Worm (Caenorhabditis elegans): ENCODE results near the gene R02D5.8.

Gene R02D5.8

DNA sequence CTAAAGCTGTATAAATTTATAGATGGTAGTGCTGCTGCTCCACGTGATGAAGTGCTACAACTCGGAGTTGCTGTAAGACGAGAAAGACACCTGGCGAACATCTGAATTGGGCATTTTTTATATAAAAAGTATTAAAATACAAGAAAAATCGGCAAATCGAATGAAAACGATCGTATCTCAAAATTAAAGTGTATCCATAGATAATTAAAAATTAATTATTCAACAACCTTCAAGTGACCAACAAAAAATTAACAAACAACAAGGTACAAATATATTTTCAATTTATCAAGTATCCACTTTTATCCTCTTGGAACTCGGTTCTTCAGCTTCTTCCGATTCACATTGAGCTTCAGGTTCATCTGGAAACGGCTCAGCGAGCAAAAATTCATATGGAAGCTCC is at the start of gene R02D5.8:
TSS of gene R02D5.8 (minus strand) at position 101 of the 400 bp plus-strand sequence.
- TF ChIP-seq elt-3 (tag; optimal IDR thresholded peaks at IDR 0.05) (no peak), nhr-2 (tag; optimal IDR thresholded peaks at IDR 0.05) (no peak), nhr-12 (tag; optimal IDR thresholded peaks at IDR 0.05) (no peak), ceh-83 (GFP tag; optimal IDR thresholded peaks at IDR 0.05) (no peak), ceh-39 (tag; optimal IDR thresholded peaks at IDR 0.05) (no peak), ces-1 (GFP tag; optimal IDR thresholded peaks at IDR 0.05) (no peak), flh-1 (GFP tag; optimal IDR thresholded peaks at IDR 0.05) (no peak), lin-13 (tag; optimal IDR thresholded peaks at IDR 0.05) (no peak), blmp-1 (tag; optimal IDR thresholded peaks at IDR 0.05) (no peak), pha-4 (tag; optimal IDR thresholded peaks at IDR 0.05) (no peak), elt-1 (tag; optimal IDR thresholded peaks at IDR 0.05; ENCODE audit: borderline replicate concordance, insufficient read depth) (no peak), lsy-2 (tag; optimal IDR thresholded peaks at IDR 0.05) (no peak), ztf-11 (tag; optimal IDR thresholded peaks at IDR 0.05) (no peak), mep-1 (tag; optimal IDR thresholded peaks at IDR 0.05) (no peak), sem-2 (GFP tag; optimal IDR thresholded peaks at IDR 0.05) (no peak), cnd-1 (tag; optimal IDR thresholded peaks at IDR 0.05) (no peak), unc-62 (GFP tag; optimal IDR thresholded peaks at IDR 0.05) (no peak), lin-32 (GFP tag; optimal IDR thresholded peaks at IDR 0.05) (no peak)

DNA sequence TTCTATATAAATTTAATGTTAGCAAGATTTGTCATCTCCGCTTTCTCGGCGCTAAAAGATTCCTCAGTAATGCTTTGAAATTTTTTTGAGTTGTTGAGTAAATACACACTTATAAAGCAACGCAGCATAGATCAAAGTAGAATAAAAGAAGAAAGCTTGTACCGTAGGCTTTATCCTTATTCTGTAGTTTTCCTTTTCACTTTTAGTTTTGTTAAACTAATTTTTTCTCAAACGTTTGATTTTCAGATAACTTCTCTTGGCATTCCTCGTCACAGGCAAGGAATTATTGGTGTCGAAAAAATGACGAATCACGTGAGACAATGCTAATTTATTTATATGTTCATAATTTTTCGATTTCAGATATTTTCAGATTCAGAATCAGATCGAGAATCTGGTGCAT is 43.4 kb upstream of the R02D5.8 start, which contains the start of gene C53A5.11:
TSS of gene C53A5.11 (plus strand) at position 301 of the 400 bp plus-strand sequence.
- TF ChIP-seq cnd-1 (tag; optimal IDR thresholded peaks at IDR 0.05) (no peak), ceh-83 (GFP tag; optimal IDR thresholded peaks at IDR 0.05) (no peak), hlh-1 (tag; optimal IDR thresholded peaks at IDR 0.05) (no peak), nhr-237 (tag; optimal IDR thresholded peaks at IDR 0.05) (no peak), lin-32 (GFP tag; optimal IDR thresholded peaks at IDR 0.05) (no peak)

DNA sequence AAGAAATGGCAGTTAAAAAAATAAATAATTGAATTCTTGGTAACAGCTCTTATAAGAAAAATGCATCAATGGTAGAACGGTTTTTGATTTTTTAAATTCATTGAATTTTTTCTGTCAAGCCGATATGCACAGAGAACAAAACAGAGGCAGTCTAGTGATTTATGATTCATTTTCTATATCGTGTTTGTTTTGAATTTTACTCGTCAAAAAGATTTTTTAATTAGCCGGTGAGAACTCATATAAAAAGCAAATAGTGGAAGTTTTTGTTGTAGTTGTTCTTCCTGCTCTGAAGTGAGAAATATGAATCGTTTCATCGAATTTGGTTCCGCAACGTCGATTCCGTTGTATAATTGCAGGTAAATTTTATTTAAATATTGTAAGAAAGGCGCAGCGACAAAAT is 40.1 kb upstream of the R02D5.8 start, which contains the start of gene srt-32:
TSS of gene srt-32 (plus strand) at position 301 of the 400 bp plus-strand sequence.
- no peak for TF ChIP-seq nhr-76 (tag; optimal IDR thresholded peaks at IDR 0.05)
- TF ChIP-seq unc-62 (GFP tag; optimal IDR thresholded peaks at IDR 0.05): no peak
- no peak for TF ChIP-seq mep-1 (tag; optimal IDR thresholded peaks at IDR 0.05)
- TF ChIP-seq unc-39 (tag; optimal IDR thresholded peaks at IDR 0.05): no peak
- no peak for TF ChIP-seq nhr-12 (tag; optimal IDR thresholded peaks at IDR 0.05)
- TF ChIP-seq tbx-8 (GFP tag; optimal IDR thresholded peaks at IDR 0.05): no peak
- no peak for TF ChIP-seq pha-4 (tag; optimal IDR thresholded peaks at IDR 0.05)
- no peak for TF ChIP-seq drap-1 (GFP tag; optimal IDR thresholded peaks at IDR 0.05)
- TF ChIP-seq ham-2 (GFP tag; optimal IDR thresholded peaks at IDR 0.05): no peak
- no peak for TF ChIP-seq hlh-1 (tag; optimal IDR thresholded peaks at IDR 0.05)
- no peak for TF ChIP-seq nhr-2 (tag; optimal IDR thresholded peaks at IDR 0.05)
- TF ChIP-seq elt-3 (tag; optimal IDR thresholded peaks at IDR 0.05): no peak
- no peak for TF ChIP-seq cnd-1 (tag; optimal IDR thresholded peaks at IDR 0.05)
- TF ChIP-seq M03D4.4 (tag; optimal IDR thresholded peaks at IDR 0.05): no peak
- no peak for TF ChIP-seq ceh-39 (tag; optimal IDR thresholded peaks at IDR 0.05)
- TF ChIP-seq ztf-11 (tag; optimal IDR thresholded peaks at IDR 0.05): no peak
- TF ChIP-seq flh-1 (GFP tag; optimal IDR thresholded peaks at IDR 0.05): no peak
- no peak for TF ChIP-seq mab-5 (tag; optimal IDR thresholded peaks at IDR 0.05)

DNA sequence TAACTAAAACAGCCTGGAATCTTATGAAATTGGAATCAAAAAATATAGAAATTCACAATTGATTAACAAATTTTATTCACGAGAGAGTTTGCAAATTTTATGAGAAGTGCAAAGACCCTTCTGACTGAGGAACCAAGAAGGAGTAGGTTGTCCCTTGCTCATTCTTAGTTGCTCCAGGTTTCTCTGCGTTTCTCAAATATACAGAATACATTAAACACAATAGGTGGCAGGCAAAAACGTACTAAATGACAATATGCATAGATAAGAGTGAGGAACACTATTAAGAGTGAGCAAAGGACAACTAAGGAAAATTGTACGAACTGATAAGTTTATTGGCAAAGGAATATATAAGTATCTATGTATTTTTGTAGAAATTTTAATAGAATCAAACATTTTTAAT is 39.6 kb upstream of the R02D5.8 start, which contains the start of gene C53A5.9:
TSS of gene C53A5.9 (minus strand) at position 101 of the 400 bp plus-strand sequence.
- no peak for TF ChIP-seq lsy-2 (tag; optimal IDR thresholded peaks at IDR 0.05)
- TF ChIP-seq hlh-1 (tag; optimal IDR thresholded peaks at IDR 0.05): no peak
- TF ChIP-seq snpc-4 (tag; optimal IDR thresholded peaks at IDR 0.05): no peak
- no peak for TF ChIP-seq nhr-76 (tag; optimal IDR thresholded peaks at IDR 0.05)
- no peak for TF ChIP-seq sem-2 (GFP tag; optimal IDR thresholded peaks at IDR 0.05)
- no peak for TF ChIP-seq pha-4 (tag; optimal IDR thresholded peaks at IDR 0.05)
- TF ChIP-seq zip-8 (tag; optimal IDR thresholded peaks at IDR 0.05): no peak
- TF ChIP-seq mep-1 (tag; optimal IDR thresholded peaks at IDR 0.05): no peak
- TF ChIP-seq flh-1 (GFP tag; optimal IDR thresholded peaks at IDR 0.05): no peak
- no peak for TF ChIP-seq ceh-83 (GFP tag; optimal IDR thresholded peaks at IDR 0.05)
- no peak for TF ChIP-seq ham-2 (GFP tag; optimal IDR thresholded peaks at IDR 0.05)
- no peak for TF ChIP-seq sptf-1 (tag; optimal IDR thresholded peaks at IDR 0.05)
- no peak for TF ChIP-seq elt-3 (tag; optimal IDR thresholded peaks at IDR 0.05)
- no peak for TF ChIP-seq ceh-39 (tag; optimal IDR thresholded peaks at IDR 0.05)
- no peak for TF ChIP-seq nhr-28 (tag; optimal IDR thresholded peaks at IDR 0.05)
- TF ChIP-seq lin-32 (GFP tag; optimal IDR thresholded peaks at IDR 0.05): no peak
- no peak for TF ChIP-seq unc-39 (tag; optimal IDR thresholded peaks at IDR 0.05)

DNA sequence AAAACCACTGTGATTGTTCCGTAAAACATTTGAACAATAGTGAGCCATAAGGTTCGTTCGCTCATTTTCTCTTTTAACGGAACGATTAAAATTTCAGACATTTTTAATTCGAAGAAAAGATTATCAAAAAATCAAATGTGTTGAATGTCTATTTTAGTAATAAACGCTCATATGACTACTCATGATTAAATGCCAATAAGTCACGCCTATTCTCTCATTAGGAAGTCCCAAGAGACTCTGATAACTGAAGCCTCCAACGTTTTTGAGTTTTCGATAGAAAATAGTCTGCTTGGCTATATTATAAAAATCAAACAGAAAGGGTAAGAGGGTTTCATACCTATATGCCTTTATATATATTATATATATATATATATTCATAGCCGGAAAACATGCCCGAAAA is 37.0 kb upstream of the R02D5.8 start, which contains the start of gene srg-47:
TSS of gene srg-47 (minus strand) at position 101 of the 400 bp plus-strand sequence.
- TF ChIP-seq nhr-237 (tag; optimal IDR thresholded peaks at IDR 0.05): no peak
- TF ChIP-seq M03D4.4 (tag; optimal IDR thresholded peaks at IDR 0.05): no peak

Data from whole organism, mixed stage, embryonic.